Worm (Caenorhabditis elegans): Measurements from ENCODE around the gene fipr-27.
"Not testable (repeated sequence)": the region's sequence is repeated elsewhere in the genome, so short reads cannot be mapped to it uniquely, and the experiment has no call there.

fipr-27 gene

ce11 chrIV:16664020-16664419 lies 33.3 kb downstream of the fipr-27 start, which contains the start of gene sta-1:
Gene sta-1, plus strand, starts transcription at chrIV:16664320.
- TF ChIP-seq akir-1 (GFP tag; optimal IDR thresholded peaks at IDR 0.05); C17E4.6 (GFP tag; IDR thresholded peaks at IDR 0.05); tlf-1 (GFP tag; optimal IDR thresholded peaks at IDR 0.05): not testable (repeated sequence)

ce11 chrIV:16670743-16671142 lies 40.0 kb downstream of the fipr-27 start:
- TF ChIP-seq egrh-3 (GFP tag; IDR thresholded peaks at IDR 0.05) (0 out of 2 replicates have a peak, but pooled peaks have one; percentile 10), rpc-1 (tag; optimal IDR thresholded peaks at IDR 0.05) (peak; percentile 47), B0261.1 (tag; optimal IDR thresholded peaks at IDR 0.05) (peak; percentile 49), hmg-1.2 (GFP tag; IDR thresholded peaks at IDR 0.05) (peak; percentile 33; the same call in 1 of the 2 replicates), tbp1 (GFP tag; optimal IDR thresholded peaks at IDR 0.05) (peak; percentile 84), D2030.7 (GFP tag; IDR thresholded peaks at IDR 0.05) (peak; percentile 58; the same call in 1 of the 2 replicates), snpc-4 (tag; optimal IDR thresholded peaks at IDR 0.05) (peak in 2 of 4 experiments; percentile 73 to 81), attf-6 (GFP tag; IDR thresholded peaks at IDR 0.05) (peak; percentile 95)
- TF ChIP-seq rpc-1 (optimal IDR thresholded peaks at IDR 0.05); snpc-4 (GFP tag; optimal IDR thresholded peaks at IDR 0.05): not testable (repeated sequence)

ce11 chrIV:16675494-16675893 lies 44.8 kb downstream of the fipr-27 start:
- peak; percentile 94 for TF ChIP-seq hsf-1 (GFP tag; IDR thresholded peaks at IDR 0.05)
